Worm (Caenorhabditis elegans) whole organism, L1 larva: Measurements from ENCODE around the gene F52C9.5.

ENCODE experiments used
- alr-1 ChIP-seq: fragments of 200-800 bp; sonication (Bioruptor generic); optimal IDR thresholded peaks from 2 replicates; lab custom pipeline; 2018; ENCODE audit warnings: borderline replicate concordance, mild to moderate bottlenecking, missing genetic modification characterization, missing compliant biosample characterization
- aly-2 ChIP-seq: fragments of 150-350 bp; optimal IDR thresholded peaks from 2 replicates; lab custom pipeline; 2014; ENCODE audit warnings: missing biosample characterization, missing genetic modification characterization
- ama-1 ChIP-seq: fragments of 150-350 bp; optimal IDR thresholded peaks from 2 replicates; lab custom pipeline; 2014
- blmp-1 ChIP-seq: fragments of 150-350 bp; optimal IDR thresholded peaks from 2 replicates; lab custom pipeline; 2014; ENCODE audit warnings: missing biosample characterization, missing genetic modification characterization
- ceh-63 ChIP-seq: fragments of 200-800 bp; sonication (Bioruptor generic); optimal IDR thresholded peaks from 2 replicates; lab custom pipeline; 2018; ENCODE audit warnings: mild to moderate bottlenecking, missing genetic modification characterization, missing compliant biosample characterization
- ces-1 ChIP-seq: fragments of 150-350 bp; optimal IDR thresholded peaks from 2 replicates; lab custom pipeline; 2014; ENCODE audit warnings: missing biosample characterization, missing genetic modification reagents, missing genetic modification characterization
- dpl-1 ChIP-seq, 3 experiments: fragments of 150-350 bp in 2 of 3; sonication (generic microtip) in 1 of 3; optimal IDR thresholded peaks; 2 replicates each; lab custom pipeline; 2014 to 2017; ENCODE audit warnings: missing biosample characterization in 3 of 3, missing genetic modification characterization in 3 of 3, missing genetic modification reagents in 3 of 3
- dsc-1 ChIP-seq: sonication (generic microtip); optimal IDR thresholded peaks from 2 replicates; lab custom pipeline; 2016; ENCODE audit warnings: mild to moderate bottlenecking, missing genetic modification characterization, missing compliant biosample characterization
- efl-1 ChIP-seq, 4 experiments: fragments of 150-350 bp; optimal IDR thresholded peaks in 3 of 4; peaks in 1 of 4; 1 replicate in 1 of 4; 2 replicates in 3 of 4; lab custom pipeline; 2014; ENCODE audit warnings: missing biosample characterization in 2 of 4, missing genetic modification characterization in 2 of 4, missing genetic modification reagents in 2 of 4
- egl-13 ChIP-seq: sonication (generic microtip); optimal IDR thresholded peaks from 2 replicates; lab custom pipeline; 2016; ENCODE audit warnings: missing genotype, missing genetic modification reagents, missing genetic modification characterization, missing compliant biosample characterization
- elt-2 ChIP-seq: sonication (generic microtip); optimal IDR thresholded peaks from 2 replicates; lab custom pipeline; 2016; ENCODE audit warnings: missing genetic modification characterization, mild to moderate bottlenecking, inconsistent platforms, missing compliant biosample characterization, missing genetic modification reagents
- grh-1 ChIP-seq: fragments of 200-800 bp; sonication (Bioruptor generic); IDR thresholded peaks from 2 replicates; pipeline ENCODE4 v1.3.6; 2022; ENCODE audit warnings: missing genetic modification reagents, missing genetic modification characterization, missing compliant biosample characterization
- jun-1 ChIP-seq: fragments of 150-350 bp; optimal IDR thresholded peaks from 2 replicates; lab custom pipeline; 2014; ENCODE audit warnings: missing biosample characterization, missing genetic modification reagents, missing genetic modification characterization
- lin-13 ChIP-seq: fragments of 150-350 bp; optimal IDR thresholded peaks from 2 replicates; lab custom pipeline; 2014; ENCODE audit warnings: missing biosample characterization, missing genetic modification reagents, missing genetic modification characterization
- lin-35 ChIP-seq, 2 experiments: fragments of 150-350 bp; optimal IDR thresholded peaks; 2 replicates each; lab custom pipeline; 2014; ENCODE audit warnings: missing biosample characterization in 2 of 2, missing genetic modification characterization in 2 of 2, missing genetic modification reagents in 2 of 2
- lsy-2 ChIP-seq, 2 experiments: fragments of 150-350 bp; optimal IDR thresholded peaks; 2 replicates each; lab custom pipeline; 2014; ENCODE audit warnings: missing biosample characterization in 2 of 2, missing genetic modification characterization in 2 of 2
- mef-2 ChIP-seq: fragments of 150-350 bp; optimal IDR thresholded peaks from 2 replicates; lab custom pipeline; 2014; ENCODE audit warnings: missing biosample characterization, missing genetic modification characterization
- mep-1 ChIP-seq: fragments of 150-350 bp; optimal IDR thresholded peaks from 2 replicates; lab custom pipeline; 2014; ENCODE audit warnings: missing biosample characterization, missing genetic modification characterization
- nhr-19 ChIP-seq: fragments of 200-800 bp; sonication (Bioruptor generic); conservative IDR thresholded peaks from 2 replicates; pipeline ENCODE4 v1.3.6; 2022; ENCODE audit warnings: missing genetic modification characterization, missing compliant biosample characterization
- nhr-20 ChIP-seq: sonication (generic microtip); optimal IDR thresholded peaks from 2 replicates; lab custom pipeline; 2016; ENCODE audit warnings: mild to moderate bottlenecking, missing genetic modification characterization, missing compliant biosample characterization
- nhr-71 ChIP-seq: sonication (generic microtip); optimal IDR thresholded peaks from 2 replicates; lab custom pipeline; 2016; ENCODE audit warnings: mild to moderate bottlenecking, missing genetic modification characterization, moderate library complexity, missing compliant biosample characterization
- nhr-76 ChIP-seq: sonication (generic microtip); optimal IDR thresholded peaks from 2 replicates; lab custom pipeline; 2017; ENCODE audit warnings: missing biosample characterization, missing genetic modification characterization
- nhr-90 ChIP-seq: sonication (generic microtip); optimal IDR thresholded peaks from 2 replicates; lab custom pipeline; 2016; ENCODE audit warnings: mild to moderate bottlenecking, missing genetic modification characterization, missing compliant biosample characterization; ENCODE audit not compliant: poor library complexity
- pax-3 ChIP-seq: fragments of 200-800 bp; sonication (Bioruptor generic); optimal IDR thresholded peaks from 2 replicates; lab custom pipeline; 2018; ENCODE audit warnings: mild to moderate bottlenecking, missing genetic modification characterization, moderate library complexity, missing compliant biosample characterization
- pqm-1 ChIP-seq: sonication (generic microtip); optimal IDR thresholded peaks from 3 replicates; lab custom pipeline; 2017; ENCODE audit warnings: missing biosample characterization, missing genetic modification characterization
- skn-1 ChIP-seq: fragments of 150-350 bp; optimal IDR thresholded peaks from 2 replicates; lab custom pipeline; 2014; ENCODE audit warnings: missing biosample characterization, missing genetic modification characterization
- snpc-4 ChIP-seq: fragments of 150-350 bp; optimal IDR thresholded peaks from 2 replicates; lab custom pipeline; 2014; ENCODE audit warnings: missing biosample characterization, missing genetic modification characterization
- snu-23 ChIP-seq: sonication (generic microtip); optimal IDR thresholded peaks from 2 replicates; lab custom pipeline; 2016; ENCODE audit warnings: missing genetic modification characterization, missing compliant biosample characterization
- sox-4 ChIP-seq: sonication (generic microtip); optimal IDR thresholded peaks from 2 replicates; lab custom pipeline; 2016; ENCODE audit warnings: missing genetic modification characterization, missing compliant biosample characterization
- sup-37 ChIP-seq: fragments of 200-800 bp; sonication (Bioruptor generic); optimal IDR thresholded peaks from 2 replicates; lab custom pipeline; 2018; ENCODE audit warnings: mild to moderate bottlenecking, missing genetic modification characterization, missing compliant biosample characterization
- swsn-7 ChIP-seq: sonication (generic microtip); optimal IDR thresholded peaks from 2 replicates; lab custom pipeline; 2016; ENCODE audit warnings: missing genetic modification characterization, missing compliant biosample characterization
- tlp-1 ChIP-seq: fragments of 150-350 bp; optimal IDR thresholded peaks from 2 replicates; lab custom pipeline; 2014; ENCODE audit warnings: missing biosample characterization, missing genetic modification characterization
- unc-30 ChIP-seq: sonication (generic microtip); optimal IDR thresholded peaks from 2 replicates; lab custom pipeline; 2017; ENCODE audit warnings: missing biosample characterization, missing genetic modification characterization
- unc-98 ChIP-seq: fragments of 200-800 bp; sonication (Bioruptor generic); IDR thresholded peaks from 2 replicates; pipeline ENCODE4 v1.3.6; 2022; ENCODE audit warnings: missing genetic modification characterization, missing compliant biosample characterization
- xbp-1 ChIP-seq: sonication (generic microtip); optimal IDR thresholded peaks from 2 replicates; lab custom pipeline; 2016; ENCODE audit warnings: missing genetic modification characterization, missing compliant biosample characterization

Gene F52C9.5

DNA sequence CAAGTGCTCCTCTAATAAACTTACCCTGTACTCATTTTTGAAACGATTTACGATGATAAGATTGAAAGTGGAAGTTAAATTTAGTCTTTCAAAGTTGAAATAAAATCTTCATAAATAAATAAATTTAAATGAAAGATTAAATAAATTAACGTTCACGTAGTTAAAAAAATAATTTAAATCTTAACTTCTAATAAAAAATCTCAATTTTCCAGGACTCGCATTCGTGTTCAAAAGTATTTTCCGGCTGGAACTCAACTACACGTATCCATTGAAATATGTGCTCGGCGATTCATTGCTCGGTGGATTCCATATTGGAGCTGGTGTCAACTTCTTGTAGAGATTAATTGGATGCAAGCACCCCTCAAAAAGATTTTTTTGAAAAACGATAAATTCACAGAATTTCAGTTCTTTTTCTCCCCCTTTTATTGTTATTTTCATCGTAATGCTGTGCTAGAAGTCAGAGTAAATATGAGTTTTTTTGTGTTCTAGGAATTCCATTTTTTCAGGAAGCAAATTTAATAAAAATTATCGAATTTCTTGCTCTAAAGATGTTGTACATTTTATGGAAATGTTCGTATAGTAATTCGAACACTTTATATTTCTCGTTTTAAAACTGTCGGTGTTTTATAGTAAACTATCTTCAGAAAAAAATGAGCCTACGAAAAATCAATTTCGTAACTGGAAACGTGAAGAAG is 38.6 kb upstream of the F52C9.5 start, which contains the start of the genes C34E10.9 and hap-1:
Gene C34E10.9 (minus strand): TSS at position 101 of the 695 bp plus-strand sequence.
Gene hap-1 (plus strand): TSS at position 645 of the 695 bp plus-strand sequence.
- no peak for TF ChIP-seq efl-1 (optimal IDR thresholded peaks at IDR 0.05; lab: Kevin White, UChicago)
- peak in 1 of 2 experiments; percentile 18 for TF ChIP-seq efl-1 (GFP tag; optimal IDR thresholded peaks at IDR 0.05 in 1 of 2; lab: Kevin White, UChicago)
- no peak for TF ChIP-seq swsn-7 (tag; lab: Kevin White, UChicago)

- TF ChIP-seq grh-1 (GFP tag; lab: Robert Waterston, UW) (no peak), snpc-4 (tag; lab: Kevin White, UChicago) (no peak), tlp-1 (tag; lab: Kevin White, UChicago) (no peak), nhr-76 (tag; lab: Kevin White, UChicago) (no peak)
Observed at ce11 chrIII:5264813-5265212, 37.2 kb upstream of the F52C9.5 start, which contains the start of gene gro-1. Gene gro-1, plus strand, starts transcription at chrIII:5265113.

DNA sequence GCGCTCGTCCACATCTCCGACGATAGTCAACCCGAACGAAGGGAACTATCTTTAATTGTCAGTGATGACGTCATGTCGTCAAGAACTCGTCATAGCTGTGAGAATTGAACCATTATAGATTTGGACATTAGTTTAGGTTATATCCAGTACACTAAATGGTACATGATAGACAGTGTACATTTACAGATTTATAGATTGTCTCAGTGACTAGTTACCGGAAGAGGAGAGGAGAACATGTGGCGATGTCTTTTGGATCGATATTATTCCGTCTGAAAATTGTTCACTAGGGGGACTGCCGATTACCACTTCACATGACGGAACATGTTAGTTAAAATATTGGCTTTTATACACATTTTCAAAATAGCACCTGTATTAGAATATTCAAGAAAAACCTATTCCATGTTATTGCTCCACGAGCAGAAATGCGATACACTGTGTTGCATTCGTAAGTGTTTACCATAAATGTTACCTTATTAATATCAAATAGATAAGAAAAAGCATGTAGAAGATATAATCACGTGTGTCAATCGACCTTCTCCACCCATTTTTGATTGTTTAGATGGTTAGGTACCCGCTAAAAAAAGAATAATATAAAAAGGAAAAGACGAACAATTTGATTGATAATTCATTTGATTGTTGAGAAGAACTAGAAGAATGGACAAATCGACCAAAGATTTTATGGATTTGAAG is 34.7 kb upstream of the F52C9.5 start, which contains the start of gene ZC395.5:
Gene ZC395.5 (plus strand): TSS at position 632 of the 690 bp plus-strand sequence.
- TF ChIP-seq efl-1 (optimal IDR thresholded peaks at IDR 0.05; lab: Kevin White, UChicago), result no peak
- TF ChIP-seq efl-1 (GFP tag; optimal IDR thresholded peaks at IDR 0.05 in 1 of 2; lab: Kevin White, UChicago), result peak in 1 of 2 experiments; percentile 52
- TF ChIP-seq snu-23 (GFP tag; lab: Kevin White, UChicago), result peak; percentile 8
- TF ChIP-seq elt-2, result peak; percentile 69
- TF ChIP-seq lin-13 (GFP tag; lab: Kevin White, UChicago), result no peak
- TF ChIP-seq alr-1 (tag; lab: Kevin White, UChicago), result no peak
- peak in 1 of 2 experiments; percentile 34 for TF ChIP-seq lin-35 (GFP tag; optimal IDR thresholded peaks at IDR 0.05; lab: Kevin White, UChicago)
- peak; percentile 28 for TF ChIP-seq nhr-20 (tag; lab: Kevin White, UChicago)
- TF ChIP-seq lsy-2 (tag; optimal IDR thresholded peaks at IDR 0.05; lab: Kevin White, UChicago), result peak in 1 of 2 experiments; percentile 24
- TF ChIP-seq blmp-1, result peak; percentile 16
- no peak for TF ChIP-seq ama-1 (lab: Kevin White, UChicago)
- no peak for TF ChIP-seq tlp-1 (tag; lab: Kevin White, UChicago)
- peak; percentile 14 for TF ChIP-seq nhr-90 (tag; lab: Kevin White, UChicago)

ce11 chrIII:5268486-5268885 is 33.5 kb upstream of the F52C9.5 start:
- TF ChIP-seq lsy-2 (tag; optimal IDR thresholded peaks at IDR 0.05; lab: Kevin White, UChicago), result peak; percentile 8
- no peak for TF ChIP-seq efl-1 (optimal IDR thresholded peaks at IDR 0.05; lab: Kevin White, UChicago)
- peak in 1 of 2 experiments; percentile 69 for TF ChIP-seq efl-1 (GFP tag; optimal IDR thresholded peaks at IDR 0.05 in 1 of 2; lab: Kevin White, UChicago)
- peak; percentile 6 for TF ChIP-seq elt-2
- TF ChIP-seq sup-37 (GFP tag; lab: Kevin White, UChicago), result no peak
- TF ChIP-seq lin-35 (GFP tag; optimal IDR thresholded peaks at IDR 0.05; lab: Kevin White, UChicago), result peak in 1 of 2 experiments; percentile 47
- TF ChIP-seq, all 84 proteins: peak for 4

ce11 chrIII:5269814-5270213 is 32.2 kb upstream of the F52C9.5 start, which contains the start of gene ZC395.4:
Gene ZC395.4, plus strand, starts transcription at chrIII:5270114.
- TF ChIP-seq pax-3 (tag; lab: Kevin White, UChicago), result no peak
- no peak for TF ChIP-seq mef-2 (tag; lab: Kevin White, UChicago)
- TF ChIP-seq ceh-63 (GFP tag; lab: Kevin White, UChicago), result no peak
- no peak for TF ChIP-seq skn-1
- TF ChIP-seq ces-1 (GFP tag; lab: Kevin White, UChicago), result no peak

- TF ChIP-seq swsn-7 (tag; lab: Kevin White, UChicago) (peak; percentile 20), unc-30 (tag; lab: Kevin White, UChicago) (no peak), grh-1 (GFP tag; lab: Robert Waterston, UW) (no peak), ama-1 (lab: Kevin White, UChicago) (peak; percentile 87), snu-23 (GFP tag; lab: Kevin White, UChicago) (peak; percentile 24), nhr-19 (0 out of 2 replicates have a peak, but pooled peaks have one; percentile 12), unc-98 (no peak), nhr-71 (peak; percentile 57), egl-13 (tag; lab: Kevin White, UChicago) (no peak), dpl-1 (GFP tag; optimal IDR thresholded peaks at IDR 0.05; lab: Kevin White, UChicago) (peak in 1 of 3 experiments; percentile 6), mep-1 (tag; lab: Kevin White, UChicago) (peak; percentile 40), aly-2 (tag; lab: Kevin White, UChicago) (peak; percentile 51), sox-4 (no peak), nhr-90 (tag; lab: Kevin White, UChicago) (peak; percentile 5), jun-1 (no peak), dsc-1 (tag; lab: Kevin White, UChicago) (peak; percentile 23), pqm-1 (tag; lab: Kevin White, UChicago) (no peak), xbp-1 (no peak), nhr-20 (tag; lab: Kevin White, UChicago) (peak; percentile 7)
Observed at ce11 chrIII:5273396-5273857, 28.6 kb upstream of the F52C9.5 start, which contains the start of gene ztf-8. Gene ztf-8, minus strand, starts transcription at chrIII:5273471.
